Fruit fly (Drosophila melanogaster) whole organism, adult: ENCODE data around the gene CG17917.

ENCODE experiments used
- CG5204 ChIP-seq: fragments of 200-800 bp; sonication (Bioruptor generic); optimal IDR thresholded peaks from 2 replicates; lab custom pipeline; 2016; ENCODE audit warnings: missing biosample characterization, missing genetic modification characterization
- tj ChIP-seq: fragments of 200-800 bp; sonication (Bioruptor generic); optimal IDR thresholded peaks from 3 replicates; lab custom pipeline; 2017; ENCODE audit warnings: missing biosample characterization, mild to moderate bottlenecking, missing genetic modification characterization, moderate library complexity

DNA sequence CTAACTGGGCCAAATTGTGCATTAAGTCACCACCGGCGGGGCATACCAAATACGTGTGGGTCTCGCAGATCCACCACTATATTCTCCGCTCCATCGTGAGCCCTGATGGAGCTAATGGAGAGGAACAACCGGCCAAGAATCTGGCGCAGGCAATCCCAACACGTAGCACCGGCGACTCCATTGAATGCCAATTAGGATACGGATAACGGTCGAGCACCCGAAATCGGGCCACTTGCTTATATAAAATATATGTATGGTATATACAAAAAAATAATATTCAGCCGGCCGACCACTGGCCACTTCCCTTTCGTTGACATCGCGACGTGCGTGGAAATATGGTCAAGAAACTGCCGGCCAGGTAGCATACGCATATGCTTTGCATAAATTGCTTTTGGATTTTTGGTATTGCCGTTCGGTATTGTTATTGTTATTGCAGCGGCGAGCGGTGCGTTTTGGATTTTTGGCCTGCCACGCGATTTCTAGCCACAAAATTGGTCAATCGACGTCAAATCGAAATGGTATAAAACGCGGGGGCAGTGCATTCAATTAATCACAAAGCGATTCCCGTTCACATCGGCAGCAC, 40.4 kb upstream of the CG17917 start, which contains the start of gene Osi15:
- TF ChIP-seq tj (GFP tag; lab: Kevin White, UChicago) (no peak), CG5204 (GFP tag; lab: Kevin White, UChicago) (no peak)
